Worm (Caenorhabditis elegans) whole organism, midembryonic: ENCODE data around the gene dsl-7.

Experiments used
- T22C8.4 ChIP-seq: fragments of 200-800 bp; sonication (Bioruptor generic); IDR thresholded peaks from 2 replicates; pipeline ENCODE4 v1.3.6; 2022; ENCODE audit warnings: missing genetic modification characterization, missing compliant biosample characterization
- cog-1 ChIP-seq: sonication (generic microtip); optimal IDR thresholded peaks from 2 replicates; lab custom pipeline; 2016; ENCODE audit warnings: missing genetic modification characterization, missing compliant biosample characterization
- flt-1 ChIP-seq: fragments of 200-800 bp; sonication (Bioruptor generic); IDR thresholded peaks from 2 replicates; pipeline ENCODE4 v1.3.6; 2022; ENCODE audit warnings: missing genetic modification characterization, missing compliant biosample characterization
- klf-2 ChIP-seq: fragments of 200-800 bp; sonication (Bioruptor generic); conservative IDR thresholded peaks from 2 replicates; pipeline ENCODE4 v1.3.6; 2022; ENCODE audit warnings: missing genetic modification reagents, missing genetic modification characterization, missing compliant biosample characterization
- med-1 ChIP-seq: sonication (generic microtip); optimal IDR thresholded peaks from 2 replicates; lab custom pipeline; 2017; ENCODE audit warnings: missing genetic modification characterization, mild to moderate bottlenecking, missing compliant biosample characterization, antibody characterized with exemption, missing genetic modification reagents; ENCODE audit not compliant: insufficient read depth
- ref-1 ChIP-seq: fragments of 200-800 bp; sonication (Bioruptor generic); conservative IDR thresholded peaks from 2 replicates; pipeline ENCODE4 v1.3.6; 2022; ENCODE audit warnings: missing genetic modification reagents, missing genetic modification characterization, missing compliant biosample characterization
- tab-1 ChIP-seq: fragments of 200-800 bp; sonication (Bioruptor generic); IDR thresholded peaks from 2 replicates; pipeline ENCODE4 v1.3.6; 2022; ENCODE audit warnings: missing genetic modification characterization, missing compliant biosample characterization
- ztf-23 ChIP-seq: fragments of 200-800 bp; sonication (Bioruptor generic); IDR thresholded peaks from 2 replicates; pipeline ENCODE4 v1.3.6; 2022; ENCODE audit warnings: missing genetic modification reagents, missing genetic modification characterization, missing compliant biosample characterization
- ztf-29 ChIP-seq: fragments of 200-800 bp; sonication (Bioruptor generic); IDR thresholded peaks from 2 replicates; pipeline ENCODE4 v1.3.6; 2022; ENCODE audit warnings: missing genetic modification reagents, missing genetic modification characterization, missing compliant biosample characterization

DNA sequence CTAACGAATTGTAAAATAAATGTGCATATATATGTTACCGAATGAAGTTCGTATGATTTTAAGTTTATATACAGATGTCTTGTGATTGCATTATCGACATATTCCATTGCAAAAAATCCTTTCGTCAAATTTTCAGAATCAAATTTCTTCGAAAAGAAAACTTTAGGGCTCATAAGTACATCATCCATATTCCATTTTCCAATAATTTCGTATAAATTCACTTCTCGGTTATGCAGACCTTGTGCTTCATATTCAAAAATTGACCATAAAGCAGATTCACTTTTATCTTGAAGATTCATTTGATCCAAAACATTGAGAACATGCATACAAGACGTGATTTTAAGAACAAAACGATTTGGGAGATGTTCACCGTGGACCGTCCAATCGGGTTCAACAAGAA is 49.6 kb upstream of the dsl-7 start:
- no peak for TF ChIP-seq med-1
- no peak for TF ChIP-seq ref-1 (GFP tag; lab: Robert Waterston, UW)
- no peak for TF ChIP-seq ztf-29
- no peak for TF ChIP-seq tab-1 (GFP tag; lab: Robert Waterston, UW)
- TF ChIP-seq cog-1 (tag; lab: Kevin White, UChicago), result no peak
- no peak for TF ChIP-seq flt-1 (GFP tag; lab: Robert Waterston, UW)
- TF ChIP-seq klf-2, result no peak
- TF ChIP-seq T22C8.4 (GFP tag; lab: Robert Waterston, UW), result no peak
- TF ChIP-seq ztf-23 (GFP tag; lab: Robert Waterston, UW), result no peak
